Fruit fly (Drosophila melanogaster) ovary, adult (tissue): ENCODE data around the gene poe.

Experiments used
- CG17801 ChIP-seq: fragments of 200-800 bp; optimal IDR thresholded peaks from 2 replicates; lab custom pipeline; 2019; ENCODE audit warnings: missing biosample characterization, mild to moderate bottlenecking, missing genetic modification characterization, moderate library complexity; ENCODE audit not compliant: partially characterized antibody

The poe gene

dm6 chr2L:8081640-8082485 is 10.4 kb upstream of the poe start:
- no peak for TF ChIP-seq CG17801

dm6 chr2L:8080645-8081044 is 9.2 kb upstream of the poe start:
- TF ChIP-seq CG17801, result no peak

dm6 chr2L:8072692-8073091 is 1.3 kb upstream of the poe start, which contains the start of the genes MED20 and Trf:
Gene MED20 (minus strand): TSS chr2L:8072848.
Gene Trf (plus strand): TSS chr2L:8072895.
- no peak for TF ChIP-seq CG17801

dm6 chr2L:8043282-8043668 is 28.1 kb downstream of the poe start, which contains the start of gene Megf8:
Gene Megf8 (plus strand): TSS chr2L:8043471.
- TF ChIP-seq CG17801, result peak; percentile 7

- peak; percentile 65 for TF ChIP-seq CG17801
Measured at dm6 chr2L:8042645-8043281, 28.7 kb downstream of the poe start, which contains the start of gene RpL36A. Gene RpL36A (minus strand): TSS chr2L:8042909.

- TF ChIP-seq CG17801, result no peak
Measured at dm6 chr2L:8040872-8041271, 30.6 kb downstream of the poe start, which contains the start of gene CCDC53. Gene CCDC53 (plus strand): TSS chr2L:8041106.

dm6 chr2L:8039688-8040087 is 31.7 kb downstream of the poe start, which contains the start of gene CG7367:
Gene CG7367 (minus strand): TSS chr2L:8039788.
- no peak for TF ChIP-seq CG17801

- TF ChIP-seq CG17801, result peak; percentile 26
Measured at dm6 chr2L:8034734-8035133, 36.7 kb downstream of the poe start.

dm6 chr2L:8033756-8034155 is 37.7 kb downstream of the poe start:
- no peak for TF ChIP-seq CG17801

- TF ChIP-seq CG17801, result peak; percentile 42
Measured at dm6 chr2L:8031588-8031987, 39.8 kb downstream of the poe start.

dm6 chr2L:8030693-8031210 is 40.7 kb downstream of the poe start, which contains the start of gene Cka:
Gene Cka (plus strand): TSS chr2L:8030721.
- TF ChIP-seq CG17801, result no peak

dm6 chr2L:8030102-8030501 is 41.3 kb downstream of the poe start:
- TF ChIP-seq CG17801, result no peak

- no peak for TF ChIP-seq CG17801
Measured at dm6 chr2L:8029160-8029852, 42.1 kb downstream of the poe start, which contains the start of gene baf. Gene baf (plus strand): TSS chr2L:8029462.

dm6 chr2L:8024325-8024724 is 47.1 kb downstream of the poe start:
- no peak for TF ChIP-seq CG17801

- TF ChIP-seq CG17801, result no peak
Measured at dm6 chr2L:8012551-8012950, 58.9 kb downstream of the poe start.

- TF ChIP-seq CG17801, result no peak
Measured at dm6 chr2L:8010602-8011455, 60.6 kb downstream of the poe start, which contains the start of the genes Glyat and Tg. Gene Glyat (minus strand): TSS chr2L:8010652. Gene Tg (plus strand): TSS chr2L:8011405.
